Fruit fly (Drosophila melanogaster) whole organism, prepupa: ENCODE data around the gene Kr-h2.

Experiments
- CG10669 ChIP-seq: fragments of 200-800 bp; sonication (Bioruptor generic); optimal IDR thresholded peaks from 3 replicates; lab custom pipeline; 2018; ENCODE audit warnings: missing biosample characterization, mild to moderate bottlenecking, missing genetic modification characterization, moderate library complexity
- CG11294 ChIP-seq: fragments of 200-800 bp; sonication (Bioruptor generic); IDR thresholded peaks from 2 replicates; pipeline ENCODE4 v1.3.6; 2022; ENCODE audit warnings: missing biosample characterization, missing genetic modification characterization
- CG11902 ChIP-seq: fragments of 200-800 bp; sonication (Bioruptor generic); optimal IDR thresholded peaks from 3 replicates; lab custom pipeline; 2016; ENCODE audit warnings: missing biosample characterization, missing genetic modification characterization
- CG15336 ChIP-seq: fragments of 200-800 bp; sonication (Bioruptor generic); IDR thresholded peaks from 2 replicates; pipeline ENCODE4 v1.3.6; 2022; ENCODE audit warnings: missing biosample characterization, missing genetic modification characterization
- CG16779 ChIP-seq: fragments of 200-800 bp; sonication (Bioruptor generic); optimal IDR thresholded peaks from 3 replicates; lab custom pipeline; 2017; ENCODE audit warnings: missing biosample characterization, mild to moderate bottlenecking, missing genetic modification characterization
- CG3032 ChIP-seq: fragments of 200-800 bp; optimal IDR thresholded peaks from 2 replicates; lab custom pipeline; 2019; ENCODE audit warnings: missing biosample characterization, mild to moderate bottlenecking, missing genetic modification characterization, moderate library complexity
- CG31627 ChIP-seq: fragments of 200-800 bp; sonication (Bioruptor generic); optimal IDR thresholded peaks from 3 replicates; lab custom pipeline; 2016; ENCODE audit warnings: missing biosample characterization, missing genetic modification characterization
- CG3919 ChIP-seq: fragments of 200-800 bp; sonication (Bioruptor generic); optimal IDR thresholded peaks from 3 replicates; lab custom pipeline; 2016; ENCODE audit warnings: missing biosample characterization, missing genetic modification characterization
- CG4318 ChIP-seq: fragments of 200-800 bp; sonication (Bioruptor generic); optimal IDR thresholded peaks from 3 replicates; lab custom pipeline; 2017; ENCODE audit warnings: missing biosample characterization, mild to moderate bottlenecking, missing genetic modification characterization
- CG6163 ChIP-seq: fragments of 200-800 bp; sonication (Bioruptor generic); IDR thresholded peaks from 3 replicates; pipeline ENCODE4 v1.3.6; 2022; ENCODE audit warnings: missing biosample characterization, missing genetic modification characterization
- CG6276 ChIP-seq: fragments of 200-800 bp; sonication (Bioruptor generic); optimal IDR thresholded peaks from 2 replicates; lab custom pipeline; 2017; ENCODE audit warnings: missing biosample characterization, mild to moderate bottlenecking, missing genetic modification characterization
- CG6792 ChIP-seq: fragments of 200-800 bp; sonication (Bioruptor generic); optimal IDR thresholded peaks from 3 replicates; lab custom pipeline; 2016; ENCODE audit warnings: missing biosample characterization, missing genetic modification characterization
- CG6854 ChIP-seq: fragments of 200-800 bp; sonication (Bioruptor generic); optimal IDR thresholded peaks from 2 replicates; lab custom pipeline; 2017; ENCODE audit warnings: missing biosample characterization, mild to moderate bottlenecking, missing genetic modification characterization
- CG7368 ChIP-seq: fragments of 200-800 bp; sonication (Bioruptor generic); optimal IDR thresholded peaks from 3 replicates; lab custom pipeline; 2016; ENCODE audit warnings: missing biosample characterization, missing genetic modification characterization
- CG9139 ChIP-seq: fragments of 200-800 bp; sonication (Bioruptor generic); optimal IDR thresholded peaks from 3 replicates; lab custom pipeline; 2017; ENCODE audit warnings: missing biosample characterization, mild to moderate bottlenecking, missing genetic modification characterization
- Eip75B ChIP-seq: fragments of 200-800 bp; sonication (Bioruptor generic); optimal IDR thresholded peaks from 3 replicates; lab custom pipeline; 2016; ENCODE audit warnings: missing biosample characterization, missing genetic modification characterization
- Eip93F ChIP-seq: fragments of 200-800 bp; sonication (Bioruptor generic); optimal IDR thresholded peaks from 2 replicates; lab custom pipeline; 2016; ENCODE audit warnings: missing biosample characterization, mild to moderate bottlenecking, missing genetic modification characterization
- Ets96B ChIP-seq: fragments of 200-800 bp; optimal IDR thresholded peaks from 2 replicates; lab custom pipeline; 2019; ENCODE audit warnings: missing biosample characterization, mild to moderate bottlenecking, missing genetic modification characterization, moderate library complexity
- Hr38 ChIP-seq: sonication (Bioruptor generic); optimal IDR thresholded peaks from 2 replicates; lab custom pipeline; 2016; ENCODE audit warnings: missing biosample characterization, missing genetic modification characterization
- Hr39 ChIP-seq: fragments of 200-800 bp; sonication (Bioruptor generic); optimal IDR thresholded peaks from 2 replicates; lab custom pipeline; 2016; ENCODE audit warnings: missing biosample characterization, missing genetic modification characterization
- Hr4 ChIP-seq: fragments of 200-800 bp; sonication (Bioruptor generic); optimal IDR thresholded peaks from 3 replicates; lab custom pipeline; 2016; ENCODE audit warnings: missing biosample characterization, missing genetic modification characterization
- Lpt ChIP-seq: fragments of 200-800 bp; sonication (Bioruptor generic); optimal IDR thresholded peaks from 3 replicates; lab custom pipeline; 2016; ENCODE audit warnings: missing biosample characterization, missing genetic modification characterization
- Met ChIP-seq: fragments of 200-800 bp; sonication (Bioruptor generic); optimal IDR thresholded peaks from 3 replicates; lab custom pipeline; 2016; ENCODE audit warnings: missing biosample characterization, missing genetic modification characterization
- OdsH ChIP-seq: fragments of 200-800 bp; sonication (Bioruptor generic); optimal IDR thresholded peaks from 3 replicates; lab custom pipeline; 2016; ENCODE audit warnings: missing biosample characterization, missing genetic modification characterization
- Smox ChIP-seq: fragments of 200-800 bp; sonication (Bioruptor generic); optimal IDR thresholded peaks from 3 replicates; lab custom pipeline; 2016; ENCODE audit warnings: missing biosample characterization, missing genetic modification characterization
- Sox15 ChIP-seq: fragments of 200-800 bp; sonication (Bioruptor generic); optimal IDR thresholded peaks from 3 replicates; lab custom pipeline; 2016; ENCODE audit warnings: missing biosample characterization, missing genetic modification characterization
- achi ChIP-seq: fragments of 200-800 bp; sonication (Bioruptor generic); optimal IDR thresholded peaks from 3 replicates; lab custom pipeline; 2016; ENCODE audit warnings: missing biosample characterization, missing genetic modification characterization
- acj6 ChIP-seq: fragments of 200-800 bp; sonication (Bioruptor generic); optimal IDR thresholded peaks from 3 replicates; lab custom pipeline; 2016; ENCODE audit warnings: missing biosample characterization, missing genetic modification characterization
- dac ChIP-seq: fragments of 200-800 bp; sonication (Bioruptor generic); optimal IDR thresholded peaks from 2 replicates; lab custom pipeline; 2017; ENCODE audit warnings: missing biosample characterization, mild to moderate bottlenecking, missing genetic modification characterization
- dsx ChIP-seq: fragments of 200-800 bp; optimal IDR thresholded peaks from 3 replicates; lab custom pipeline; 2019; ENCODE audit warnings: missing biosample characterization, mild to moderate bottlenecking, missing genetic modification characterization, moderate library complexity; ENCODE audit not compliant: poor library complexity, severe bottlenecking
- net ChIP-seq: fragments of 200-800 bp; sonication (Bioruptor generic); optimal IDR thresholded peaks from 3 replicates; lab custom pipeline; 2016; ENCODE audit warnings: missing biosample characterization, missing genetic modification characterization
- salr ChIP-seq, 2 experiments: fragments of 200-800 bp; sonication (Bioruptor generic); optimal IDR thresholded peaks; 3 replicates each; lab custom pipeline; 2016 to 2018; ENCODE audit warnings: missing biosample characterization in 2 of 2, missing genetic modification characterization in 2 of 2, mild to moderate bottlenecking in 1 of 2
- ss ChIP-seq, 2 experiments: fragments of 200-800 bp; sonication (Bioruptor generic); optimal IDR thresholded peaks; 2 replicates in 1 of 2; 3 replicates in 1 of 2; lab custom pipeline; 2017 to 2018; ENCODE audit warnings: mild to moderate bottlenecking in 2 of 2, missing biosample characterization in 2 of 2, missing genetic modification characterization in 2 of 2, moderate library complexity in 1 of 2
- svp ChIP-seq: fragments of 200-800 bp; sonication (Bioruptor generic); peaks from one replicate; lab custom pipeline; 2016; ENCODE audit warnings: missing biosample characterization, missing genetic modification characterization

The Kr-h2 gene

DNA sequence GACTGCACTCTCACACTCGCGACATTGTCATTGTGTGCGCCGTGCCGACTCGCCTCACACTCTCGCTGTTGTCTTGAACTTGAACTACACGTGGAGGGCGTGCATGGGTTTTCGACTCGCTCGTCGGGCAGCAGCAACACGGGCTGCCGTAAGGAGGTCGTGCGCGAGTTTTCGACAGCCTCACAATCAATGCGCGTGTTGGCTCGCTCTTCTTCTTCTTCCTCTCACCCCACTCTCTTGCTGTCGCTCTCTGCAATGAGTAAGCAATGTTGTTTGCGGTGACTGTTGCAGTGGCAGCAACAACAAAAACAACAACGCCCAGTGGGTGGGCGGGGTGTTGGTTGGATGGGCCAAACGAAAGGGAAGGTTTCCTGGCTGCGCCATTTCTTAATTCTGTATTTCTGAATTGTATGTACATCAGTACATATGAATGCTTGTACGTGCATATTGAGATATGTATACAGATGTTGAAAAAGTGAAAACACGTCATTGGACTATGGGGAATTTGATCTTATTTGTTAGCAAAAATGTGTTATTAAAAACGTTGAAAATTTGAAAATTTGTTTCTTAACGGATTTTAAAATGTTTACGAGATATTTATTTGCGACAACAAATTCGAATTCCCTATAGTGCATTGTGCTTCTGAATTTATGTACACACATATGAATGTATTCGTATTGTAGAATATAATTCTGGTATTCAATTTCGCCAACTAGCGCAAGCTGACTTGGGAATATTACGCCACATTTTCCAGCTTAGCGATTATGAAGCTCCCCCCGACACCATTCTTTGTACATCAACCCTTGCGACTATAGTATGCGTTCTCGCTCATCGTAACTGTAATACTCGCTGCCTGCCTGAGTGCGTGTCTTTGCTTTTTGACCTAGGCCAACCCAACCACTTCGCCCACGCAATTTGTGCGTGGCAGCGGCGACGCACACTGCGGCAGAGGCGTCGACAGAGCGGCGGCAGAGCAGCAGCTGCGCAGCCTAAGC lies 17.9 kb downstream of the Kr-h2 start (continued):
- TF ChIP-seq dac (GFP tag; lab: Kevin White, UChicago) (no peak), dsx (GFP tag; lab: Kevin White, UChicago) (peak; percentile 80), CG3919 (GFP tag; lab: Kevin White, UChicago) (no peak), CG6854 (GFP tag; lab: Kevin White, UChicago) (peak; percentile 72), Lpt (GFP tag; lab: Kevin White, UChicago) (peak; percentile 21), OdsH (GFP tag; lab: Kevin White, UChicago) (no peak), Hr38 (GFP tag; lab: Kevin White, UChicago) (no peak), CG6276 (GFP tag; lab: Kevin White, UChicago) (no peak), Met (peak; percentile 100)

DNA sequence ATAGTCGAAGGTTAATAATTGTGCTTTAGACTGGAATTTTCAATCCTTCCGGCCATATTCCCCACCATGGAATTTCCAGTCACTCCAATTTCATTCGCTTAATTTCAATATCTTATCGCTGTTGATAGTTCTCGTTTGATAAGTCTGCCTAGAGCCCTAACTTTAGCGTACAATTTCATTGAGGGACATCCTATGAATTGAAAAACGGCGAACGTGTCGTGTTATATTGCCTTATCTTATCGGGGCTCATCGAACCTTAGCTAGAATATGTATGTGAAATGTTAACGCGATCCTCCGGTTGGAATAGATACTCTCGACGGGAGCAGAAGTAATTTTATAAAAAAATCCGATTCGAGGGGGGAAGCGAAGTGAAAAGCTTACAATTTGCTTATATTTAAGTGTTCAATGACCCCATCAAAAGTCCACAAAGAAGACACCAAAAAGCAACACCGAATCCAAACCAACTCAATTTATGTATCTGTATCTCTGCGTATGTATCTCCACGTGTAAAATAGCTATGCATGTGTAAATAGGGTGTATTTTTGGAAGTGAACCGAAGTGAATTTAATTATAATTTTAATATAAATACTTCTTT lies 18.9 kb downstream of the Kr-h2 start:
- no peak for TF ChIP-seq CG6276 (GFP tag; lab: Kevin White, UChicago)
- no peak for TF ChIP-seq CG11902 (GFP tag; lab: Kevin White, UChicago)
- TF ChIP-seq CG9139 (GFP tag; lab: Kevin White, UChicago), result no peak
- TF ChIP-seq CG4318 (GFP tag; lab: Kevin White, UChicago), result no peak
- no peak for TF ChIP-seq CG15336 (GFP tag; lab: Robert Waterston, UW)
- peak; percentile 56 for TF ChIP-seq svp (GFP tag; lab: Kevin White, UChicago)
- peak; percentile 6 for TF ChIP-seq CG16779 (tag; lab: Kevin White, UChicago)
- TF ChIP-seq CG6163 (GFP tag; lab: Robert Waterston, UW), result no peak
- no peak for TF ChIP-seq achi
- no peak for TF ChIP-seq Hr39 (GFP tag; lab: Kevin White, UChicago)
- no peak for TF ChIP-seq Eip75B (GFP tag; lab: Kevin White, UChicago)
- no peak for TF ChIP-seq Sox15 (GFP tag; lab: Kevin White, UChicago)
- TF ChIP-seq Eip93F, result no peak
- TF ChIP-seq Smox (GFP tag; lab: Kevin White, UChicago), result no peak
- TF ChIP-seq acj6, result no peak
- TF ChIP-seq salr (GFP tag; optimal IDR thresholded peaks at IDR 0.05; lab: Kevin White, UChicago), result no peak
- TF ChIP-seq CG6854 (GFP tag; lab: Kevin White, UChicago), result no peak

DNA sequence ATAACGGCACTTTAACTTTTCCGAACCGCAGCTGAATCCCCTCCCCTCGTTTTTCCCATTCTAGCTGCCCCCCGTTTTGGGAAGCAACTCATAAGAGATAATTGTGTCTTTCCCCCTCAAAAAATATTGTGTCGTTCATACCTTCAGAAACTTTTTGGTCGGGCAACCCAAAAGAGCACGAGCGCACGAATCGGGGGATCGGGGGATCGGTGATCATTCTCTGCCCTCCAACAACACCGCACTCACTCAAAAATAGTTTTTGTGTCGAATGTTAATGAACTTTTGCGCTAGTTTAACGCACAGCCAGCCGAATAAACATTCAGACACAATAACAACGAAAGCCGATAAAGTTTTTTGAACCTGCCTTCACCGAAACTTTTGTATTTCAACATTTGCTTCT lies 19.6 kb downstream of the Kr-h2 start:
- TF ChIP-seq CG7368 (GFP tag; lab: Kevin White, UChicago) (no peak), CG6792 (no peak), dsx (GFP tag; lab: Kevin White, UChicago) (no peak), Sox15 (GFP tag; lab: Kevin White, UChicago) (no peak)

DNA sequence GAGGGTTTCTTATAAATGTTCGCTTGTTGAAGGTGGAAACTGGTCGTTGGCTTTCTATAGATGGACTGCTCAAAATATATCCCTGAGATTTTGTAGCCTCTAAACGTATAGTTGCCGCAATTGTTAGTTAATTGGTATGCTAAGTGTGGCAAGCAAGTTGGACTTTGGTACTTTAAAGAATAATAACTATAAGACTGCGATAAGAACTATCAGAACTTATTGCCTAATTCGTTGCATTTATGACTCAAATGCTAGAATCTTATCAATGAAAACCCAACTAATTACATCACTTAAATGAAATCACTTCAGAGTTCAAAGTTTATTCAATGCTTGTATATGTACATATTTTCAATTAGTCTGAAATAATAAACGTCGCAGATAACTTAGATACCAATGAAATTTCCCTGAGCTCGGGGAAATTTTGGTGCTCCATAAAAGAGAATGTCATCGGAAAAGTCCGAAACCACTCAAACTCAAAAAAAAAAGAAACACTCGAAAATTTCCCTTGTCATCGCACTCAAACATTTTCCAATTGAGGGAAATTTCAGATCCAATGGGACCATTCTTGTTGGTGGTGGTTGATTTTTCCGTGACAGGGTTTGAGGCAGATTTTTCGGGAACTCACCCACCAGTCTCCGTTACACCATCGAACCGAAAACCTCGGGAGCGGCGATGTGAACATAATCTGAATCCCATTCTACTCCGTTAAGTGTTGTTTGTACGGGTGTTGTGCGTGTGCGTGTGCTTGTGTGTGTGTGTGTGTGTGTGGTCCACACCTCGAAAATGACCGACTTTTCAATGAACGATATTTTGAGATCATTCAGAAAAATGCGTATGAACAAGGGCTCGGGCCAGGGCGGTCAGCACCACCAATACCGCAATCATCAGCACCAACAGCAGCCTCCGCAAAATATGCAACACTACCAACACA lies 20.3 kb downstream of the Kr-h2 start, which contains the start of gene CG45075:
Gene CG45075 (plus strand): TSS at position 627 of the 931 bp plus-strand sequence.
- TF ChIP-seq CG9139 (GFP tag; lab: Kevin White, UChicago) (no peak), Smox (GFP tag; lab: Kevin White, UChicago) (no peak), CG6163 (GFP tag; lab: Robert Waterston, UW) (no peak), Lpt (GFP tag; lab: Kevin White, UChicago) (no peak), CG3919 (GFP tag; lab: Kevin White, UChicago) (no peak), CG11294 (GFP tag; lab: Robert Waterston, UW) (no peak), CG10669 (GFP tag; lab: Kevin White, UChicago) (no peak), CG3032 (tag; lab: Kevin White, UChicago) (no peak), Ets96B (tag; lab: Kevin White, UChicago) (no peak), net (GFP tag; lab: Kevin White, UChicago) (no peak), CG7368 (GFP tag; lab: Kevin White, UChicago) (no peak), CG4318 (GFP tag; lab: Kevin White, UChicago) (no peak), Hr4 (GFP tag; lab: Kevin White, UChicago) (no peak), dac (GFP tag; lab: Kevin White, UChicago) (no peak), Hr39 (GFP tag; lab: Kevin White, UChicago) (no peak), ss (GFP tag; optimal IDR thresholded peaks at IDR 0.05; lab: Kevin White, UChicago) (no peak), CG31627 (GFP tag; lab: Kevin White, UChicago) (no peak), CG6276 (GFP tag; lab: Kevin White, UChicago) (no peak)
- TF ChIP-seq, all 60 proteins: peak for 0
